Fruit fly (Drosophila melanogaster): ENCODE results near the gene Ref2.

The Ref2 gene

DNA sequence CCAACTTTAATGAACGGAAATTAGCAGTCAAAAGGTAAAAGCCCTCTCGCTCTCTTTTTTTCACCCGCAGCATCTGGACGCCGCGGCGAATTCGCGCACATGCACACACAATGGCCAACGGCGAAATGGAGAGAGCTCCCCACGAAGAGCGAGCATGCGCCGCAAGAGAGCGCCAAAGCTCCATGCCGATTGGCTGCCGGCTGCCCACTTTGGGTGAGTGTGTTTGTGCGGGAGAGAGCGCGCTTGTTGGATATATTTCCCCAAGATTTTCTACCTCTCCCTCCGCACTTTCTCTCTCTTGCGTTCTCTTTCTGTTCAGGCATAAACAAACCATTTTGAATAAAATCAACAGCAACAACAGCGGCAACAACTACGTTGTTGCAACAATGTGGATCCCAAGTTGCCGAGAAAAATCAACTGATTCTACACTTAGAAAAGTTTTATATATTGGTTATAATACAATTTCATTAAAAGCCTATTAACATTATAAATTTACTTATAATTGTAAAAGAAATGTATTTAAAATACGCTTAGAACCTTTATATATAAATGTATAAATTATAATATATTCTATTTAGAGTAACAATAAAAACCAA lies 9.7 kb upstream of the Ref2 start:
- TF ChIP-seq CTCF (optimal IDR thresholded peaks at IDR 0.05): no peak
- TF ChIP-seq CG8478 (optimal IDR thresholded peaks at IDR 0.05): no peak

DNA sequence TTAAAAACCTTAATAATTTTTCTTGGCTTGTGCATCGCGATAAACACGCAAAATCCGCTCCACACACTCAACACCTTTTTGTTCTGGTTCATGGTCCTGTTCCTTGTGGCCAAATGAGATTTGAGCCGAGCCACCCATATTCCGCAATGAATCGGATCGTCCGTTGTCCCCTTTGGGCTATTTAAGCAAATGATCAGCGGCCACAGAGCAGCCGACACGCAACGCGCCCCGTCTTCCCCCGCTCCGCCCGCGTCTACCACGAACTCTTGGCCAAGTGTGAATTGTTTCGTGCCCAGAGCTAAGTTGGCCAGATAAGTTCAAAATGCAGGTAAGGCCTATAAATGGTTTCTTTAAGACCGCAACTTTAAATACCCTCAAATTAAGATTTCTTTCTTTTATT lies 4.9 kb upstream of the Ref2 start:
- TF ChIP-seq CTCF (optimal IDR thresholded peaks at IDR 0.05): no peak
- no peak for TF ChIP-seq CG8478 (optimal IDR thresholded peaks at IDR 0.05)

- TF ChIP-seq CG8478 (optimal IDR thresholded peaks at IDR 0.05) (no peak), CTCF (optimal IDR thresholded peaks at IDR 0.05) (no peak)
Observed at dm6 chr2L:12644301-12644700, 1.9 kb downstream of the Ref2 start.

- TF ChIP-seq CG8478 (optimal IDR thresholded peaks at IDR 0.05) (no peak), CTCF (optimal IDR thresholded peaks at IDR 0.05) (no peak)
Observed at dm6 chr2L:12641534-12641933, 4.6 kb downstream of the Ref2 start.

DNA sequence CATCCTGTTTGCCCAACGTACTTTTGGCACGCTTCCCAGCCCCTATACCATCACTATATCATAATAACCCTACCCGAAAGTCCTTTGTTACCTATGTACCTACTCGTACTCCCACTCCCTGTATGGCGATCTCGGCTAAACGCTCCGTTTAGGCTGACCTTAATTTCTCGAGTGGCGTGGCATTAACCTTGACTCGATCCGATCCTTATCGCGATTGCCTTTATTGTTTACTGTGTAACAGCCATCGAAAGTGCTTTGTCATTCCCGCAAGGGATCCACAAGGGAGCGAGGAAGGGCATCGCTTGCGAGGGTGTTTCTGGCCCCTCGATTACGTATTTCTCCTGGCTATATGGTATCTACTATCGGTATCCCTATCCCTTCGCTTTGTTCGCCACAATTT lies 13.0 kb downstream of the Ref2 start:
- TF ChIP-seq CG8478 (optimal IDR thresholded peaks at IDR 0.05) (no peak), CTCF (optimal IDR thresholded peaks at IDR 0.05) (no peak)

- TF ChIP-seq CTCF (optimal IDR thresholded peaks at IDR 0.05): no peak
- TF ChIP-seq CG8478 (optimal IDR thresholded peaks at IDR 0.05): no peak
Observed at dm6 chr2L:12623099-12623498, 23.1 kb downstream of the Ref2 start.

- TF ChIP-seq CG8478 (optimal IDR thresholded peaks at IDR 0.05) (peak; percentile 72), CTCF (optimal IDR thresholded peaks at IDR 0.05) (no peak)
Observed at dm6 chr2L:12618016-12618675, 28.0 kb downstream of the Ref2 start.

DNA sequence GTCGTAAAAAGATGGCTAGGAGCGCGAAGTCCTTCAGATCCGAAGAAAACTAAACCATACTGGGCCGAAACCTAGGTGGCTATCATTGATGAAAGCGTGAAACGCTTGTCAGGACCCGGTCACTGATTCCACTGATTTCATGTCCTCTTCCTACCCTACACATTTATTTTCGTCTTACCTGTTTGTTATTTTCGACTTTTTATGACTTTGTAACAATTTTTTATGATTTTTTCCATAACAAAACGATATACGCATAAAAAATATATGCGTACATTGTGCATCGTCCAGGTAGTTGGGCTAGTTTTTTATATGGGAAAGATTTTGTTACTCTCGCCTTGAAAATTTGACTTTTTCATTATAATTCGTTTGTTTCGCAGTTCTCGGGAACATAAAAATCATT lies 29.4 kb downstream of the Ref2 start:
- TF ChIP-seq CTCF (optimal IDR thresholded peaks at IDR 0.05) (no peak), CG8478 (optimal IDR thresholded peaks at IDR 0.05) (no peak)

- TF ChIP-seq CG8478 (optimal IDR thresholded peaks at IDR 0.05) (no peak), CTCF (optimal IDR thresholded peaks at IDR 0.05) (no peak)
Observed at dm6 chr2L:12615940-12616450, 30.2 kb downstream of the Ref2 start.

DNA sequence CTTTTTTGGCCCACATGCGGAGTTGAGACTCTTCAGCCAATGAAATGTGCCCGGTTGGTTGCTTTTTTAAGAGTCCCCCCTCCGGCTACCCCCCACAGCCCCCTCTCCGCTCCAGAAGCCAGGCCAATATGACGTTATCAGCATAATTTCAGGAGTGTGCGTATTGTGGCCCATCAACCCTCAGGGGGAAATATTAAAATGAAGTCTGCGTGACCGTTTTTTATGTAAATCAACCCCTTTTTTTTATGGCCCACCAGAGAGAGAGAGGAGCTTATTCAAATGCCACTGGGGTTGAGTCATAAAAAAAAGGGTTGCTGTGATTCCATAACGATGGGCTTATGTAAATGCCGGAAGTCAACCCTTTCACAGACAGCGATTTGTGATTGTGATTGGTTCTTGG lies 33.2 kb downstream of the Ref2 start:
- no peak for TF ChIP-seq CG8478 (optimal IDR thresholded peaks at IDR 0.05)
- no peak for TF ChIP-seq CTCF (optimal IDR thresholded peaks at IDR 0.05)

dm6 chr2L:12611690-12612089 lies 34.5 kb downstream of the Ref2 start:
- no peak for TF ChIP-seq CTCF (optimal IDR thresholded peaks at IDR 0.05)
- TF ChIP-seq CG8478 (optimal IDR thresholded peaks at IDR 0.05): no peak

- TF ChIP-seq CG8478 (optimal IDR thresholded peaks at IDR 0.05): no peak
- TF ChIP-seq CTCF (optimal IDR thresholded peaks at IDR 0.05): no peak
Observed at dm6 chr2L:12609855-12610436, 36.2 kb downstream of the Ref2 start.

DNA sequence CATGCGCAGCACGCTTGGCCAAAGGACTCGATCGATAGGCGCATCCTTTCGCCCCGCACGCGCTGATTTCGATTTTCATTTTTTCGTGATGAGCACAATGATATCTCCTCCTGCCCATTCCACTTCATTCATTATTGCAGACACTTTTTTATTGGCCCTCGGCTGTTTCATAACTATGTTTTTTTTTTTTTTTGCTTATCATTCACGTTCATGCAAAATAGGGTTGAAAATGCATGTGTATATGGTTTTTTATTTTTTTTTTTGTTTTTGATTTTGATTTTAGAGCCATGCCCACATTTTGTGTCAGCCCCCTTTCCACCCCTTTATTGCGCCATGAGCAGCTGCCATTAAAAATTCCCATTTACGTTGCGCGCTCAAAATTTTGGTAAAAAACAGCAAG lies 37.4 kb downstream of the Ref2 start:
- TF ChIP-seq CTCF (optimal IDR thresholded peaks at IDR 0.05) (no peak), CG8478 (optimal IDR thresholded peaks at IDR 0.05) (no peak)

dm6 chr2L:12604733-12605132 lies 41.4 kb downstream of the Ref2 start:
- TF ChIP-seq CG8478 (optimal IDR thresholded peaks at IDR 0.05): no peak
- TF ChIP-seq CTCF (optimal IDR thresholded peaks at IDR 0.05): no peak

DNA sequence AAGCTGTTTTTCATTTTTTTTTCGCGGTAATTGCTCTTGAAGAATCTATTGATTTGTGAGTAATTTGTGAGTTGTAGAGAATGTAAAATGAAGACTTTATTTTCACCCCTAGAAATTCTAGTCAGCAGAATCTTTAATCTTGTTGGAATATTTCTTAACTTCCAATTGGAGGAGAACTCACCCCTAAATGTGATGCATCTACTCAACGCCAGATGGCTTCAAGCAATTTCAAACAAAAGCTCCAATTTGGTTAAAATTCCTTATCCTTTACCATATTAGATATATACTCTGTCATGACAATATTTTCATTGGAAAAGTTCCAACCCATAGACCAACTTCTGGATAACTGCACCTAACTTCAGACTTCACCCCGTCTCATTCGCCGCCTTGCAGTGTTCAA lies 42.8 kb downstream of the Ref2 start:
- TF ChIP-seq CTCF (optimal IDR thresholded peaks at IDR 0.05) (peak; percentile 81 to 88), CG8478 (optimal IDR thresholded peaks at IDR 0.05) (no peak)

DNA sequence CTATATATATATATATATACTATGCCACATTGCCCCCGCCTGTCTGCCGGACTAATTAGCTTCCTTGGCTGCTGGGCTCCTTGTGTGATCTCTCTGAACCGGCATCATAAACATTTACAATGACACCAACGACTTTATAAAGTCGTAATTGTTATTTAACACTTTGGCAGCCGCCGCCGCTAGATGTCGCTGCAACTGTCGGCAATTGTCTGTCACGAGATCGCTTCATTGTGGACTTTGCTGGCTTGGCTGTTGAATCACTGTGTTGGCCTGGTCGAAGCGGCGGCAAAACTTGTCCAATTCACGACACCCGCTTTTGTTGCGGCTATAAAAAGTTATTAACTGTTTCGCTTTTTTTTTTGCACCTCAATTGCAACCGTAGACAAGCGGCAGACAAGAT lies 43.3 kb downstream of the Ref2 start:
- TF ChIP-seq CTCF (optimal IDR thresholded peaks at IDR 0.05): peak; percentile 80 to 82
- no peak for TF ChIP-seq CG8478 (optimal IDR thresholded peaks at IDR 0.05)
